Fruit fly (Drosophila melanogaster) whole organism, embryonic: ENCODE data around the gene Pif1.
A peak's percentile ranks its signal among the peaks of the same experiment; 100 is the strongest.

Experiments
- Asciz ChIP-seq: fragments of 200-800 bp; sonication (Bioruptor generic); optimal IDR thresholded peaks from 2 replicates; lab custom pipeline; 2017; ENCODE audit warnings: missing biosample characterization, mild to moderate bottlenecking, missing genetic modification characterization, missing genetic modification reagents
- CG10147 ChIP-seq: fragments of 200-800 bp; sonication (Bioruptor generic); optimal IDR thresholded peaks from 2 replicates; lab custom pipeline; 2019; ENCODE audit warnings: missing biosample characterization, mild to moderate bottlenecking, missing genetic modification characterization, moderate library complexity
- CG11560 ChIP-seq: fragments of 200-800 bp; sonication (Bioruptor generic); IDR thresholded peaks from 3 replicates; pipeline ENCODE4 v1.3.6; 2022; ENCODE audit warnings: missing biosample characterization, missing genetic modification characterization
- CG12071 ChIP-seq: fragments of 200-800 bp; sonication (Bioruptor generic); optimal IDR thresholded peaks from 3 replicates; lab custom pipeline; 2018; ENCODE audit warnings: missing biosample characterization, mild to moderate bottlenecking, missing genetic modification characterization
- CG12299 ChIP-seq: fragments of 200-800 bp; sonication (Bioruptor generic); optimal IDR thresholded peaks from 2 replicates; lab custom pipeline; 2018; ENCODE audit warnings: missing biosample characterization, mild to moderate bottlenecking, missing genetic modification characterization
- CG1233 ChIP-seq: fragments of 200-800 bp; sonication (Bioruptor generic); optimal IDR thresholded peaks from 4 replicates; lab custom pipeline; 2018; ENCODE audit warnings: missing biosample characterization, mild to moderate bottlenecking, missing genetic modification characterization
- CG12942 ChIP-seq: fragments of 200-800 bp; sonication (Bioruptor generic); optimal IDR thresholded peaks from 3 replicates; lab custom pipeline; 2016; ENCODE audit warnings: missing biosample characterization, missing genetic modification characterization
- CG14014 ChIP-seq: fragments of 200-800 bp; sonication (Bioruptor generic); IDR thresholded peaks from 2 replicates; pipeline ENCODE4 v1.3.6; 2022; ENCODE audit warnings: missing biosample characterization, missing genetic modification characterization
- CG1529 ChIP-seq: fragments of 200-800 bp; sonication (Bioruptor generic); optimal IDR thresholded peaks from 3 replicates; lab custom pipeline; 2018; ENCODE audit warnings: missing biosample characterization, missing genetic modification characterization
- CG15514 ChIP-seq: fragments of 200-800 bp; sonication (Bioruptor generic); optimal IDR thresholded peaks from 3 replicates; lab custom pipeline; 2017; ENCODE audit warnings: missing biosample characterization, missing genetic modification characterization, mild to moderate bottlenecking, moderate library complexity, missing genetic modification reagents
- CG17912 ChIP-seq: fragments of 200-800 bp; sonication (Bioruptor generic); optimal IDR thresholded peaks from 2 replicates; lab custom pipeline; 2018; ENCODE audit warnings: missing biosample characterization, mild to moderate bottlenecking, missing genetic modification characterization
- CG1792 ChIP-seq: fragments of 200-800 bp; sonication (Bioruptor generic); optimal IDR thresholded peaks from 2 replicates; lab custom pipeline; 2016; ENCODE audit warnings: missing biosample characterization, missing genetic modification characterization
- CG18011 ChIP-seq: fragments of 200-800 bp; sonication (Bioruptor generic); optimal IDR thresholded peaks from 2 replicates; lab custom pipeline; 2017; ENCODE audit warnings: missing biosample characterization, missing genetic modification characterization, mild to moderate bottlenecking, moderate library complexity, missing genotype
- CG2202 ChIP-seq: fragments of 200-800 bp; sonication (Bioruptor generic); optimal IDR thresholded peaks from 2 replicates; lab custom pipeline; 2018; ENCODE audit warnings: missing biosample characterization, mild to moderate bottlenecking, missing genetic modification characterization
- CG2678 ChIP-seq: fragments of 200-800 bp; sonication (Bioruptor generic); optimal IDR thresholded peaks from 3 replicates; lab custom pipeline; 2019; ENCODE audit warnings: missing biosample characterization, mild to moderate bottlenecking, missing genetic modification characterization, moderate library complexity
- CG42726 ChIP-seq: fragments of 200-800 bp; sonication (Bioruptor generic); IDR thresholded peaks from 2 replicates; pipeline ENCODE4 v1.3.6; 2022; ENCODE audit warnings: missing biosample characterization, missing genetic modification characterization; ENCODE audit not compliant: partially characterized antibody
- CG5245 ChIP-seq: fragments of 200-800 bp; sonication (Bioruptor generic); optimal IDR thresholded peaks from 3 replicates; lab custom pipeline; 2016; ENCODE audit warnings: missing biosample characterization, missing genetic modification characterization
- CG6654 ChIP-seq: fragments of 200-800 bp; sonication (Bioruptor generic); optimal IDR thresholded peaks from 2 replicates; lab custom pipeline; 2017; ENCODE audit warnings: missing biosample characterization, mild to moderate bottlenecking, missing genetic modification characterization
- CG8924 ChIP-seq: fragments of 200-800 bp; optimal IDR thresholded peaks from 3 replicates; lab custom pipeline; 2019; ENCODE audit warnings: missing biosample characterization, mild to moderate bottlenecking, missing genetic modification characterization, moderate library complexity
- CG9727 ChIP-seq: fragments of 200-800 bp; sonication (Bioruptor generic); optimal IDR thresholded peaks from 3 replicates; lab custom pipeline; 2017; ENCODE audit warnings: missing biosample characterization, mild to moderate bottlenecking, missing genetic modification characterization
- Ets65A ChIP-seq: fragments of 200-800 bp; sonication (Bioruptor generic); peaks from one replicate; lab custom pipeline; 2016; ENCODE audit warnings: missing biosample characterization, missing genetic modification characterization
- HLH54F ChIP-seq: fragments of 200-800 bp; sonication (Bioruptor generic); optimal IDR thresholded peaks from 3 replicates; lab custom pipeline; 2016; ENCODE audit warnings: missing biosample characterization, missing genetic modification characterization
- NFAT ChIP-seq: fragments of 200-800 bp; sonication (Bioruptor generic); IDR thresholded peaks from 2 replicates; pipeline ENCODE4 v1.3.6; 2022; ENCODE audit warnings: missing biosample characterization, missing genetic modification characterization
- Rfx ChIP-seq: fragments of 200-800 bp; sonication (Bioruptor generic); IDR thresholded peaks from 2 replicates; pipeline ENCODE4 v1.3.6; 2022; ENCODE audit warnings: missing biosample characterization, missing genetic modification characterization
- Taf1 ChIP-seq: fragments of 200-800 bp; sonication (Bioruptor generic); IDR thresholded peaks from 2 replicates; pipeline ENCODE4 v1.3.6; 2022; ENCODE audit warnings: missing biosample characterization, missing genetic modification characterization
- bigmax ChIP-seq: fragments of 200-800 bp; sonication (Bioruptor generic); optimal IDR thresholded peaks from 2 replicates; lab custom pipeline; 2018; ENCODE audit warnings: missing biosample characterization, mild to moderate bottlenecking, missing genetic modification characterization
- chm ChIP-seq: fragments of 200-800 bp; sonication (Bioruptor generic); IDR thresholded peaks from 2 replicates; pipeline ENCODE4 v1.3.6; 2022; ENCODE audit warnings: missing biosample characterization, missing genetic modification characterization
- corto ChIP-seq: fragments of 200-800 bp; sonication (Bioruptor generic); optimal IDR thresholded peaks from 2 replicates; lab custom pipeline; 2016; ENCODE audit warnings: missing biosample characterization, mild to moderate bottlenecking, missing genetic modification characterization, moderate library complexity
- crc ChIP-seq: fragments of 200-800 bp; sonication (Bioruptor generic); optimal IDR thresholded peaks from 2 replicates; lab custom pipeline; 2016; ENCODE audit warnings: missing biosample characterization, missing genetic modification characterization
- crol ChIP-seq: fragments of 200-800 bp; sonication (Bioruptor generic); IDR thresholded peaks from 2 replicates; pipeline ENCODE4 v1.3.6; 2022; ENCODE audit warnings: missing biosample characterization, missing genetic modification characterization
- cwo ChIP-seq: fragments of 200-800 bp; sonication (Bioruptor generic); optimal IDR thresholded peaks from 3 replicates; lab custom pipeline; 2017; ENCODE audit warnings: missing biosample characterization, missing genetic modification characterization, mild to moderate bottlenecking, moderate library complexity, missing genetic modification reagents
- dan ChIP-seq: fragments of 200-800 bp; sonication (Bioruptor generic); IDR thresholded peaks from 2 replicates; pipeline ENCODE4 v1.3.6; 2022; ENCODE audit warnings: missing biosample characterization, missing genetic modification characterization
- disco-r ChIP-seq: fragments of 200-800 bp; sonication (Bioruptor generic); optimal IDR thresholded peaks from 2 replicates; lab custom pipeline; 2016; ENCODE audit warnings: missing biosample characterization, missing genetic modification characterization
- dm ChIP-seq: fragments of 200-800 bp; sonication (Bioruptor generic); optimal IDR thresholded peaks from 3 replicates; lab custom pipeline; 2016; ENCODE audit warnings: missing biosample characterization, missing genetic modification characterization
- dysf ChIP-seq: fragments of 200-800 bp; sonication (Bioruptor generic); IDR thresholded peaks from 3 replicates; pipeline ENCODE4 v1.3.6; 2022; ENCODE audit warnings: missing biosample characterization, missing genetic modification characterization
- en ChIP-seq: fragments of 200-800 bp; sonication (Bioruptor generic); optimal IDR thresholded peaks from 2 replicates; lab custom pipeline; 2016; ENCODE audit warnings: missing biosample characterization, missing genetic modification characterization
- ftz-f1 ChIP-seq: fragments of 200-800 bp; sonication (Bioruptor generic); optimal IDR thresholded peaks from 2 replicates; lab custom pipeline; 2016; ENCODE audit warnings: missing biosample characterization, missing genetic modification characterization
- gem ChIP-seq: fragments of 200-800 bp; sonication (Bioruptor generic); optimal IDR thresholded peaks from 2 replicates; lab custom pipeline; 2019; ENCODE audit warnings: missing biosample characterization, mild to moderate bottlenecking, missing genetic modification characterization, moderate library complexity
- gfzf ChIP-seq: fragments of 200-800 bp; sonication (Bioruptor generic); optimal IDR thresholded peaks from 2 replicates; lab custom pipeline; 2016; ENCODE audit warnings: missing biosample characterization, mild to moderate bottlenecking, missing genetic modification characterization, moderate library complexity
- lilli ChIP-seq: fragments of 200-800 bp; sonication (Bioruptor generic); optimal IDR thresholded peaks from 3 replicates; lab custom pipeline; 2016; ENCODE audit warnings: missing biosample characterization, missing genetic modification characterization
- mld ChIP-seq: fragments of 200-800 bp; sonication (Bioruptor generic); IDR thresholded peaks from 3 replicates; pipeline ENCODE4 v1.3.6; 2022; ENCODE audit warnings: missing biosample characterization, missing genetic modification characterization; ENCODE audit not compliant: partially characterized antibody
- onecut ChIP-seq: fragments of 200-800 bp; sonication (Bioruptor generic); IDR thresholded peaks from 2 replicates; pipeline ENCODE4 v1.3.6; 2022; ENCODE audit warnings: missing biosample characterization, missing genetic modification characterization
- peb ChIP-seq: fragments of 200-800 bp; sonication (Bioruptor generic); IDR thresholded peaks from 2 replicates; pipeline ENCODE4 v1.3.6; 2022; ENCODE audit warnings: missing biosample characterization, missing genetic modification characterization
- rib ChIP-seq: fragments of 200-800 bp; sonication (Bioruptor generic); IDR thresholded peaks from 2 replicates; pipeline ENCODE4 v1.3.6; 2022; ENCODE audit warnings: missing biosample characterization, missing genetic modification characterization
- row ChIP-seq: fragments of 200-800 bp; sonication (Bioruptor generic); IDR thresholded peaks from 3 replicates; pipeline ENCODE4 v1.3.6; 2022; ENCODE audit warnings: missing biosample characterization, missing genetic modification characterization
- seq ChIP-seq: fragments of 200-800 bp; sonication (Bioruptor generic); IDR thresholded peaks from 2 replicates; pipeline ENCODE4 v1.3.6; 2022; ENCODE audit warnings: missing biosample characterization, missing genetic modification characterization
- so ChIP-seq: fragments of 200-800 bp; sonication (Bioruptor generic); IDR thresholded peaks from 3 replicates; pipeline ENCODE4 v1.3.6; 2022; ENCODE audit warnings: missing biosample characterization, missing genetic modification characterization
- sqz ChIP-seq: fragments of 200-800 bp; sonication (Bioruptor generic); optimal IDR thresholded peaks from 3 replicates; lab custom pipeline; 2018; ENCODE audit warnings: missing biosample characterization, mild to moderate bottlenecking, missing genetic modification characterization
- ssp ChIP-seq: fragments of 200-800 bp; sonication (Bioruptor generic); IDR thresholded peaks from 2 replicates; pipeline ENCODE4 v1.3.6; 2022; ENCODE audit warnings: missing biosample characterization, missing genetic modification characterization
- trem ChIP-seq: fragments of 200-800 bp; optimal IDR thresholded peaks from 3 replicates; lab custom pipeline; 2019; ENCODE audit warnings: missing biosample characterization, mild to moderate bottlenecking, missing genetic modification characterization, moderate library complexity
- vnd ChIP-seq: fragments of 200-800 bp; sonication (Bioruptor generic); IDR thresholded peaks from 3 replicates; pipeline ENCODE4 v1.3.6; 2022; ENCODE audit warnings: missing biosample characterization, missing genetic modification characterization; ENCODE audit not compliant: partially characterized antibody
- zfh1 ChIP-seq: fragments of 200-800 bp; sonication (Bioruptor generic); IDR thresholded peaks from 3 replicates; pipeline ENCODE4 v1.3.6; 2022; ENCODE audit warnings: missing biosample characterization, missing genetic modification characterization

Gene Pif1

dm6 chr2L:3444789-3445188, 25.0 kb downstream of the Pif1 start (continued):
- no peak for TF ChIP-seq bigmax (GFP tag; lab: Kevin White, UChicago)
- TF ChIP-seq CG2678 (tag; lab: Kevin White, UChicago), result no peak
- TF ChIP-seq CG14014 (GFP tag; lab: Robert Waterston, UW), result no peak
- no peak for TF ChIP-seq CG12071 (GFP tag; lab: Kevin White, UChicago)
- 0 out of 2 replicates have a peak, but pooled peaks have one; percentile 28 for TF ChIP-seq ssp
- peak; percentile 21 for TF ChIP-seq lilli (GFP tag; lab: Kevin White, UChicago)
- no peak for TF ChIP-seq Taf1 (GFP tag; lab: Robert Waterston, UW)
- no peak for TF ChIP-seq crol (GFP tag; lab: Robert Waterston, UW)
- TF ChIP-seq CG18011 (GFP tag; lab: Kevin White, UChicago), result no peak
- TF ChIP-seq row (GFP tag; lab: Robert Waterston, UW), result peak; percentile 39
- no peak for TF ChIP-seq CG1792 (GFP tag; lab: Kevin White, UChicago)
- no peak for TF ChIP-seq cwo (GFP tag; lab: Kevin White, UChicago)
- peak; percentile 35; the same call in 1 of the 3 replicates for TF ChIP-seq CG11560
- peak; percentile 32 for TF ChIP-seq CG9727 (GFP tag; lab: Kevin White, UChicago)
- no peak for TF ChIP-seq dm (GFP tag; lab: Kevin White, UChicago)
- TF ChIP-seq dysf (GFP tag; lab: Robert Waterston, UW), result peak; percentile 66; the same call in 2 of the 3 replicates
- TF ChIP-seq zfh1, result peak; percentile 55; the same call in 2 of the 3 replicates
- TF ChIP-seq CG5245 (GFP tag; lab: Kevin White, UChicago), result peak; percentile 46
- TF ChIP-seq crc, result no peak
- TF ChIP-seq gfzf (GFP tag; lab: Kevin White, UChicago), result no peak
- no peak for TF ChIP-seq ftz-f1
- no peak for TF ChIP-seq onecut (GFP tag; lab: Robert Waterston, UW)
- peak; percentile 60 for TF ChIP-seq CG12942 (GFP tag; lab: Kevin White, UChicago)
- TF ChIP-seq CG10147 (GFP tag; lab: Kevin White, UChicago), result no peak
- TF ChIP-seq CG6654, result no peak
- 0 out of 2 replicates have a peak, but pooled peaks have one; percentile 44 for TF ChIP-seq chm
- TF ChIP-seq corto, result no peak
- peak; percentile 60 for TF ChIP-seq Rfx (GFP tag; lab: Robert Waterston, UW)
- no peak for TF ChIP-seq peb
- peak; percentile 28 for TF ChIP-seq CG15514 (GFP tag; lab: Kevin White, UChicago)
- peak; percentile 95 for TF ChIP-seq Ets65A (GFP tag; lab: Kevin White, UChicago)
- no peak for TF ChIP-seq CG1233 (GFP tag; lab: Kevin White, UChicago)
- TF ChIP-seq NFAT (GFP tag; lab: Robert Waterston, UW), result no peak
- no peak for TF ChIP-seq CG8924
- TF ChIP-seq CG12299, result no peak
- TF ChIP-seq sqz, result no peak
- no peak for TF ChIP-seq trem (tag; lab: Kevin White, UChicago)
- no peak for TF ChIP-seq CG2202 (tag; lab: Kevin White, UChicago)
- no peak for TF ChIP-seq CG17912
- no peak for TF ChIP-seq dan (GFP tag; lab: Robert Waterston, UW)
- TF ChIP-seq mld (GFP tag; lab: Robert Waterston, UW), result no peak
- no peak for TF ChIP-seq seq (GFP tag; lab: Robert Waterston, UW)
- TF ChIP-seq Asciz (GFP tag; lab: Kevin White, UChicago), result no peak
- no peak for TF ChIP-seq gem
- no peak for TF ChIP-seq CG1529 (GFP tag; lab: Kevin White, UChicago)
- TF ChIP-seq HLH54F (GFP tag; lab: Kevin White, UChicago), result peak; percentile 9
- no peak for TF ChIP-seq en (GFP tag; lab: Kevin White, UChicago)
- no peak for TF ChIP-seq rib
- TF ChIP-seq vnd (GFP tag; lab: Robert Waterston, UW), result no peak
- no peak for TF ChIP-seq disco-r (GFP tag; lab: Kevin White, UChicago)
- TF ChIP-seq so (GFP tag; lab: Robert Waterston, UW), result no peak
- TF ChIP-seq CG42726 (GFP tag; lab: Robert Waterston, UW), result no peak
